Fruit fly (Drosophila melanogaster): ENCODE measurements around the gene CG14195.

dm6 chrX:19172955-19173354 is 38.9 kb downstream of the CG14195 start:
- no peak for TF ChIP-seq psq (optimal IDR thresholded peaks at IDR 0.05)
- no peak for TF ChIP-seq h (optimal IDR thresholded peaks at IDR 0.05)
- TF ChIP-seq Sin3A (optimal IDR thresholded peaks at IDR 0.05), result no peak
- TF ChIP-seq ttk (optimal IDR thresholded peaks at IDR 0.05), result no peak
